Worm (Caenorhabditis elegans): ENCODE results near the gene C31H1.5.

C31H1.5 gene

DNA sequence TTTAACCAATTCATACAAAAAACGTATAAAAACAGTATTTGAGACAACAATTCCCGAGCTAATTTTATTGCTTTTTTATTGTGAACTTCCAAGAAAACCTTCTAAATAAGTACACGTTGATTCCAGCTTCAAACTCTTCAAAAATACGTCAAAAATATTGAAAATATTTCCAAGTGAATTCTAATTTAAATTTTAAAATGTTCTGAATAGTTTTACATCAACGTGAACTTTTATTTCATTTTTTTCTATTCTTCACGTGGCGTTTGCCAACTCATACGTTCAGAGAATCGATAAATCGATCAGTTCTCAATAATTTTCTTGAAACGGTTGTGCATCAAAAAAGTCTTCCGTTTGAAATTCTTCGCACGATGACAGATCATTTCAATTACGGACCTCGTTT is 559 bp upstream of the C31H1.5 start, which contains the start of gene C31H1.1:
TSS of gene C31H1.1 (plus strand) at position 301 of the 400 bp plus-strand sequence.
- no peak for TF ChIP-seq F10E7.11 (tag; optimal IDR thresholded peaks at IDR 0.05)
- no peak for TF ChIP-seq nhr-179 (tag; optimal IDR thresholded peaks at IDR 0.05)
- no peak for TF ChIP-seq Y53G8AR.9 (GFP tag; conservative IDR thresholded peaks at IDR 0.05)
- TF ChIP-seq chd-7 (tag; optimal IDR thresholded peaks at IDR 0.05): no peak

DNA sequence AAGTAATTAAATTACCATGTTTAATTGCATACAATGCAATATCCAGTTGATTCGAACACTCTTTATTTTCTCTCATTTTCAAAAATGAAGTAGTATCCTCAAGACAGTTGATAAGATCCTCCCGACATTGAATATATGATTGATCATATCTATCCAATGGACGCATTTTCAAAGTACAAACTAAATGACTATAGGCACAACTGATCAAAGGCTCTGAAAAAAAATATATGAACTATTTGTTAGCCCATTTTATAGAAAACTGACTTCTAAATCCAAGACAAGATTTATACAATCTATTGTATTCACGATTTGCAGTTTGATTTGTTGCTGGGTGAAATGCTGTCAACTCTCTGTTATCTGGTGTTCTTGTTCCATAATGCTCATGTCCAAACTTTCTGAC is 1.1 kb downstream of the C31H1.5 start:
- TF ChIP-seq T07F8.4 (tag; optimal IDR thresholded peaks at IDR 0.05) (no peak), F10E7.11 (tag; optimal IDR thresholded peaks at IDR 0.05) (no peak), mxl-1 (tag; optimal IDR thresholded peaks at IDR 0.05) (no peak), attf-5 (GFP tag; optimal IDR thresholded peaks at IDR 0.05) (no peak), mel-28 (tag; optimal IDR thresholded peaks at IDR 0.05; ENCODE audit: borderline replicate concordance) (no peak), egrh-3 (GFP tag; IDR thresholded peaks at IDR 0.05) (no peak), nfyb-1 (GFP tag; IDR thresholded peaks at IDR 0.05) (no peak), repo-1 (tag; optimal IDR thresholded peaks at IDR 0.05) (no peak), sea-2 (GFP tag; IDR thresholded peaks at IDR 0.05) (no peak), hlh-12 (tag; optimal IDR thresholded peaks at IDR 0.05) (no peak), lir-1 (GFP tag; conservative IDR thresholded peaks at IDR 0.05) (no peak), madf-10 (tag; optimal IDR thresholded peaks at IDR 0.05) (no peak), Y67H2A.10 (GFP tag; conservative IDR thresholded peaks at IDR 0.05) (no peak), ama-1 (optimal IDR thresholded peaks at IDR 0.05) (no peak), ama-1 (GFP tag; optimal IDR thresholded peaks at IDR 0.05) (no peak)

DNA sequence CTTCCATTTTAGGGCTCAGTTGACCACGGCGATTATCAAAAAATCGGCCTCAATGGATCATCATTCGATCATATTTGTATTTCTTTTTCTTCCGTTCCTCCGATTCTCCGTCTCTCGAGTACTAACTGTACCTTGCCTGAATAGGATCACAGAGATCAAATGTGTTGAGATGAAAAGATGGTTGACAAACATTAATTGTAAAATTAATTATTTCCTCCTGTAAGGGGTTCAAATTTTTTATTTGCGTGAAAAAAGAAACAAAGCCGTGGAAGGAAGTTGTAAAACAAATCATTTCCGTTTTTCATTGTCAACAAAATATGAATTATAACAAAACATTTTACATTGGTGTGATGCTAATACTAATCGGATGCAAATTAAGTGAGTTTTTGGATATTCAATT is 5.6 kb downstream of the C31H1.5 start, which contains the start of gene C31H1.2:
TSS of gene C31H1.2 (plus strand) at position 301 of the 400 bp plus-strand sequence.
- TF ChIP-seq F10E7.11 (tag; optimal IDR thresholded peaks at IDR 0.05): no peak
- TF ChIP-seq egl-18 (GFP tag; IDR thresholded peaks at IDR 0.05): no peak
- no peak for TF ChIP-seq xnd-1 (tag; optimal IDR thresholded peaks at IDR 0.05)
- no peak for TF ChIP-seq egrh-3 (GFP tag; IDR thresholded peaks at IDR 0.05)
- TF ChIP-seq pha-4 (tag; optimal IDR thresholded peaks at IDR 0.05): no peak
- TF ChIP-seq lin-35 (GFP tag; optimal IDR thresholded peaks at IDR 0.05): no peak
- no peak for TF ChIP-seq lin-54 (GFP tag; optimal IDR thresholded peaks at IDR 0.05)
- no peak for TF ChIP-seq nhr-179 (tag; optimal IDR thresholded peaks at IDR 0.05)
- no peak for TF ChIP-seq him-1 (tag; optimal IDR thresholded peaks at IDR 0.05)
- TF ChIP-seq ceh-40 (GFP tag; IDR thresholded peaks at IDR 0.05): no peak
- TF ChIP-seq aptf-2 (GFP tag; conservative IDR thresholded peaks at IDR 0.05): no peak

DNA sequence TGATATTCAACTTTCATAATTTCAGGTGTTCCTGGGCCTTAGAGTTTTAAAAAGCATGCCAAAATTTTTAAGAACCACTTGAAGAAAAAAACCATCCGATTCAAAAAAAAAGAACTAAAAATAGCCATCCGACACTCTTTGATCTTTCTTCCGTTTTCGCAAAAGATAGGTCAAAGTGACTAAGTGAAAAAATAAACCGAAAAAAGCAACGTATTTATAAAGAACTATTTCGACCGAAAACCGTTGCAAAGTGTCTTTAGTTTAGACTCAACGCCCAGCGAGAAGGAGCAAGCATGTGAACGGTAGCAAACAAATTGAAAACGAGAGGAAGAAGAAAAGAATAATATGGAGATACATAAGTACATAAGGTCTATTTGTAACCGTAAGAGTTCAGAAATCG is 12.9 kb downstream of the C31H1.5 start:
- TF ChIP-seq B0035.1 (tag; optimal IDR thresholded peaks at IDR 0.05) (no peak), B0019.2 (GFP tag; conservative IDR thresholded peaks at IDR 0.05) (no peak), F37B4.10 (GFP tag; IDR thresholded peaks at IDR 0.05) (no peak), C06A6.2 (GFP tag; conservative IDR thresholded peaks at IDR 0.05) (no peak), F23B12.7 (tag; optimal IDR thresholded peaks at IDR 0.05; ENCODE audit: insufficient read depth) (no peak)

DNA sequence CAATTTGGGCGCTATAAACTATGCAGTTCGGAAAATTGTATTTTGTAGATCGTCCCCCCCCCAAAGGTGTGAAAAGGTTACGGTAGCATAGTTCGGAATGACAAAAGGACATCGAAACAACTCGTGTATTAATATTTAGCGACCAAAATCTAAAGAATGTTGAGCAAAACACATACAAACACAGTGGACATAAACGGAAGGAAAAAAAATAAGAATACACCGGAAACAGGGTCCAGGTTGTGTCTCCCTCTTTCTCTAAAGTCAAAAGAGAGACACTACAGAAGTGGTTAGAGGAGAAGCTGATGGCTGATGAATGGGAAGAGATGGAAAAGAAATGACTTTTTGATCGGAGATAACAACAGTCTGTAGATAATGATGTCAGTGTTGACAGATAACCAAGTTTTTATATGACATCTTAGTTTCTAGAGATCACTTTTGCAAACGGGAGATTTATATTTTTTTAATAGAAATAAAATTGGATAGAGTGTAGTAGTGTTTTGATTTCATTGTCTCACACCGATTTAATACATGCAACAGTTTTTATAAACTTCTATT is 16.3 kb downstream of the C31H1.5 start:
- TF ChIP-seq ztf-25 (GFP tag; IDR thresholded peaks at IDR 0.05) (no peak), unc-62 (GFP tag; optimal IDR thresholded peaks at IDR 0.05) (no peak), C17E4.6 (GFP tag; IDR thresholded peaks at IDR 0.05) (no peak), F23B12.7 (tag; optimal IDR thresholded peaks at IDR 0.05; ENCODE audit: insufficient read depth) (no peak), nfyb-1 (GFP tag; IDR thresholded peaks at IDR 0.05) (no peak), F49E8.2 (tag; optimal IDR thresholded peaks at IDR 0.05; ENCODE audit: insufficient read depth) (no peak), snpc-3.4 (tag; optimal IDR thresholded peaks at IDR 0.05) (no peak), ceh-58 (GFP tag; IDR thresholded peaks at IDR 0.05) (no peak), ceh-79 (tag; optimal IDR thresholded peaks at IDR 0.05) (no peak), rpc-1 (optimal IDR thresholded peaks at IDR 0.05) (no peak), rpc-1 (tag; optimal IDR thresholded peaks at IDR 0.05) (no peak), lin-35 (GFP tag; optimal IDR thresholded peaks at IDR 0.05) (no peak), cebp-1 (GFP tag; IDR thresholded peaks at IDR 0.05) (no peak), cebp-1 (tag; optimal IDR thresholded peaks at IDR 0.05) (no peak), madf-3 (GFP tag; IDR thresholded peaks at IDR 0.05) (no peak)

Measured in whole organism, young adult.